Worm (Caenorhabditis elegans) whole organism, young adult: Measurements from ENCODE around the gene rsu-1.
"Not testable (repeated sequence)": the region's sequence is repeated elsewhere in the genome, so short reads cannot be mapped to it uniquely, and the experiment has no call there.

Experiments used
- C06A6.2 ChIP-seq: fragments of 200-800 bp; sonication (Bioruptor generic); conservative IDR thresholded peaks from 2 replicates; pipeline ENCODE4 v1.3.6; 2022; ENCODE audit warnings: missing genetic modification characterization, missing compliant biosample characterization
- C17E4.6 ChIP-seq: fragments of 200-800 bp; sonication (Bioruptor generic); IDR thresholded peaks from 2 replicates; pipeline ENCODE4 v1.3.6; 2022; ENCODE audit warnings: missing genetic modification reagents, missing genetic modification characterization, missing compliant biosample characterization
- F10E7.11 ChIP-seq: sonication (generic microtip); optimal IDR thresholded peaks from 2 replicates; lab custom pipeline; 2017; ENCODE audit warnings: mild to moderate bottlenecking, missing genetic modification characterization, moderate library complexity, missing compliant biosample characterization
- F22D6.2 ChIP-seq: sonication (generic microtip); optimal IDR thresholded peaks from 2 replicates; lab custom pipeline; 2016; ENCODE audit warnings: mild to moderate bottlenecking, missing genetic modification characterization, missing compliant biosample characterization
- F23B12.7 ChIP-seq: sonication (generic microtip); optimal IDR thresholded peaks from 2 replicates; lab custom pipeline; 2017; ENCODE audit warnings: missing genetic modification characterization, mild to moderate bottlenecking, missing compliant biosample characterization, antibody characterized with exemption, moderate library complexity; ENCODE audit not compliant: insufficient read depth
- F33H1.4 ChIP-seq: fragments of 200-800 bp; sonication (Bioruptor generic); IDR thresholded peaks from 2 replicates; pipeline ENCODE4 v1.3.6; 2022; ENCODE audit warnings: missing genetic modification reagents, missing genetic modification characterization, missing compliant biosample characterization
- F37B4.10 ChIP-seq: fragments of 200-800 bp; sonication (Bioruptor generic); IDR thresholded peaks from 2 replicates; pipeline ENCODE4 v1.3.6; 2022; ENCODE audit warnings: missing genetic modification characterization, missing compliant biosample characterization
- F39B2.1 ChIP-seq: fragments of 200-800 bp; sonication (Bioruptor generic); IDR thresholded peaks from 2 replicates; pipeline ENCODE4 v1.3.6; 2022; ENCODE audit warnings: missing genetic modification reagents, missing genetic modification characterization, missing compliant biosample characterization
- F57A8.1 ChIP-seq: fragments of 200-800 bp; sonication (Bioruptor generic); optimal IDR thresholded peaks from 2 replicates; lab custom pipeline; 2018; ENCODE audit warnings: mild to moderate bottlenecking, missing genetic modification characterization, moderate library complexity, missing compliant biosample characterization
- F57C9.4 ChIP-seq: sonication (generic microtip); optimal IDR thresholded peaks from 2 replicates; lab custom pipeline; 2017; ENCODE audit warnings: mild to moderate bottlenecking, missing genetic modification characterization, missing compliant biosample characterization
- Y53F4B.3 ChIP-seq: fragments of 200-800 bp; sonication (Bioruptor generic); IDR thresholded peaks from 2 replicates; pipeline ENCODE4 v1.3.6; 2022; ENCODE audit warnings: missing genetic modification reagents, missing genetic modification characterization, missing compliant biosample characterization
- Y53G8AR.9 ChIP-seq: fragments of 200-800 bp; sonication (Bioruptor generic); conservative IDR thresholded peaks from 2 replicates; pipeline ENCODE4 v1.3.6; 2022; ENCODE audit warnings: missing genetic modification reagents, missing genetic modification characterization, missing compliant biosample characterization
- ccch-3 ChIP-seq: fragments of 200-800 bp; sonication (Bioruptor generic); optimal IDR thresholded peaks from 2 replicates; lab custom pipeline; 2018; ENCODE audit warnings: mild to moderate bottlenecking, missing genetic modification characterization, missing compliant biosample characterization
- ceh-27 ChIP-seq: fragments of 200-800 bp; sonication (Bioruptor generic); optimal IDR thresholded peaks from 2 replicates; lab custom pipeline; 2018; ENCODE audit warnings: mild to moderate bottlenecking, missing genetic modification characterization, moderate library complexity, missing compliant biosample characterization
- ceh-40 ChIP-seq: fragments of 200-800 bp; sonication (Bioruptor generic); IDR thresholded peaks from 2 replicates; pipeline ENCODE4 v1.3.6; 2022; ENCODE audit warnings: missing genetic modification characterization, missing compliant biosample characterization
- chd-7 ChIP-seq: sonication (generic microtip); optimal IDR thresholded peaks from 2 replicates; lab custom pipeline; 2016; ENCODE audit warnings: mild to moderate bottlenecking, missing genetic modification characterization, moderate library complexity, missing compliant biosample characterization
- die-1 ChIP-seq: sonication (generic microtip); optimal IDR thresholded peaks from 2 replicates; lab custom pipeline; 2016; ENCODE audit warnings: missing genotype, mild to moderate bottlenecking, missing genetic modification characterization, missing compliant biosample characterization
- dpl-1 ChIP-seq: fragments of 150-350 bp; optimal IDR thresholded peaks from 2 replicates; lab custom pipeline; 2014; ENCODE audit warnings: missing biosample characterization, missing genetic modification reagents, missing genetic modification characterization
- egl-44 ChIP-seq: fragments of 200-800 bp; sonication (Bioruptor generic); IDR thresholded peaks from 2 replicates; pipeline ENCODE4 v1.3.6; 2022; ENCODE audit warnings: missing genetic modification reagents, missing genetic modification characterization, missing compliant biosample characterization
- egrh-3 ChIP-seq: fragments of 200-800 bp; sonication (Bioruptor generic); IDR thresholded peaks from 2 replicates; pipeline ENCODE4 v1.3.6; 2022; ENCODE audit warnings: missing genetic modification reagents, missing genetic modification characterization, missing compliant biosample characterization
- hlh-12 ChIP-seq: sonication (generic microtip); optimal IDR thresholded peaks from 2 replicates; lab custom pipeline; 2016; ENCODE audit warnings: missing genetic modification characterization, missing compliant biosample characterization
- hmg-1.2 ChIP-seq: fragments of 200-800 bp; sonication (Bioruptor generic); IDR thresholded peaks from 2 replicates; pipeline ENCODE4 v1.3.6; 2022; ENCODE audit warnings: missing genetic modification reagents, missing genetic modification characterization, missing compliant biosample characterization
- let-526 ChIP-seq: fragments of 200-800 bp; sonication (Bioruptor generic); IDR thresholded peaks from 2 replicates; pipeline ENCODE4 v1.3.6; 2022; ENCODE audit warnings: missing genetic modification reagents, missing genetic modification characterization, missing compliant biosample characterization
- lin-40 ChIP-seq: sonication (generic microtip); optimal IDR thresholded peaks from 2 replicates; lab custom pipeline; 2016; ENCODE audit warnings: missing genetic modification characterization, mild to moderate bottlenecking, missing compliant biosample characterization, missing genotype, missing genetic modification reagents
- lir-1 ChIP-seq: fragments of 200-800 bp; sonication (Bioruptor generic); conservative IDR thresholded peaks from 2 replicates; pipeline ENCODE4 v1.3.6; 2022; ENCODE audit warnings: missing genetic modification reagents, missing genetic modification characterization, missing compliant biosample characterization
- madf-10 ChIP-seq: sonication (generic microtip); optimal IDR thresholded peaks from 2 replicates; lab custom pipeline; 2016; ENCODE audit warnings: mild to moderate bottlenecking, missing genetic modification characterization, missing compliant biosample characterization
- madf-3 ChIP-seq: fragments of 200-800 bp; sonication (Bioruptor generic); IDR thresholded peaks from 2 replicates; pipeline ENCODE4 v1.3.6; 2022; ENCODE audit warnings: missing genetic modification reagents, missing genetic modification characterization, missing compliant biosample characterization
- madf-8 ChIP-seq: fragments of 200-800 bp; sonication (Bioruptor generic); conservative IDR thresholded peaks from 2 replicates; pipeline ENCODE4 v1.3.6; 2022; ENCODE audit warnings: missing genetic modification reagents, missing genetic modification characterization, missing compliant biosample characterization
- mcd-1 ChIP-seq: fragments of 200-800 bp; sonication (Bioruptor generic); IDR thresholded peaks from 2 replicates; pipeline ENCODE4 v1.3.6; 2022; ENCODE audit warnings: missing genetic modification reagents, missing genetic modification characterization, missing compliant biosample characterization
- mel-28 ChIP-seq: sonication (generic microtip); optimal IDR thresholded peaks from 2 replicates; lab custom pipeline; 2016; ENCODE audit warnings: borderline replicate concordance, mild to moderate bottlenecking, missing genetic modification characterization, missing compliant biosample characterization
- nfya-1 ChIP-seq: sonication (generic microtip); optimal IDR thresholded peaks from 2 replicates; lab custom pipeline; 2017; ENCODE audit warnings: antibody characterized with exemption, missing compliant biosample characterization, missing genetic modification characterization, borderline replicate concordance; ENCODE audit not compliant: insufficient read depth
- nfyb-1 ChIP-seq: fragments of 200-800 bp; sonication (Bioruptor generic); IDR thresholded peaks from 2 replicates; pipeline ENCODE4 v1.3.6; 2022; ENCODE audit warnings: missing genetic modification reagents, missing genetic modification characterization, missing compliant biosample characterization
- nhr-27 ChIP-seq: fragments of 200-800 bp; sonication (Bioruptor generic); optimal IDR thresholded peaks from 2 replicates; lab custom pipeline; 2018; ENCODE audit warnings: mild to moderate bottlenecking, missing genetic modification characterization, moderate library complexity, missing compliant biosample characterization
- nhr-80 ChIP-seq: sonication (generic microtip); optimal IDR thresholded peaks from 2 replicates; lab custom pipeline; 2016; ENCODE audit warnings: missing genetic modification characterization, missing compliant biosample characterization
- nhr-90 ChIP-seq: sonication (generic microtip); optimal IDR thresholded peaks from 2 replicates; lab custom pipeline; 2016; ENCODE audit warnings: missing genotype, mild to moderate bottlenecking, missing genetic modification characterization, missing compliant biosample characterization
- rec-8 ChIP-seq, 2 experiments: sonication (generic microtip); optimal IDR thresholded peaks; 2 replicates each; lab custom pipeline; 2016; ENCODE audit warnings: mild to moderate bottlenecking in 2 of 2, missing genetic modification characterization in 2 of 2, missing genetic modification reagents in 2 of 2, missing genotype in 2 of 2, missing biosample characterization in 1 of 2, missing compliant biosample characterization in 1 of 2, moderate library complexity in 1 of 2
- rpc-1 ChIP-seq, 2 experiments: fragments of 150-350 bp in 1 of 2; sonication (generic microtip) in 1 of 2; optimal IDR thresholded peaks; 2 replicates each; lab custom pipeline; 2014 to 2018; ENCODE audit warnings: missing biosample characterization in 1 of 2, missing genetic modification characterization in 1 of 2, missing genetic modification reagents in 1 of 2, missing genotype in 1 of 2
- snpc-4 ChIP-seq, 5 experiments: fragments of 150-350 bp in 1 of 5; sonication (generic microtip) in 4 of 5; optimal IDR thresholded peaks; 2 replicates each; lab custom pipeline; 2014 to 2018; ENCODE audit warnings: missing genetic modification characterization in 5 of 5, missing biosample characterization in 3 of 5, antibody characterized with exemption in 2 of 5, mild to moderate bottlenecking in 2 of 5, missing compliant biosample characterization in 2 of 5, missing genotype in 2 of 5, moderate library complexity in 2 of 5, missing genetic modification reagents in 1 of 5

rsu-1 gene

DNA sequence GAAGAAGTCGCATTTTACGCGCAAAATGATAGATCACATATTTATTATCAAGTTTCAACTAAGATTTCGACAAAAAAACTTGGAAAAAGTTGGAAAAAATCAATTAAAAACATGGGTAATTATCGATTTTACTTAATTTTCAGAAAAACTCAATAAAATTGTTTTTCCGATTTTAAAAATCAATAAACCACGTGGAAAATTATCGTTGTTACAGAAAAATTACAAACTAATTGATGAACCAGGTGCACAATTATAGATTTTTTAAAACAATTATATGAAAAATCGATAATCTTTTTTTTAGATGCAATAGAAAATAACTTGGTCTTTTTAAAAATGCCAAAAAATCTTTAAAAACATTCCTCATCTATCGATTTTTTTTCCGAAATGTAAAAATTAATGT lies 41.1 kb upstream of the rsu-1 start:
- no peak for TF ChIP-seq rec-8 (tag; optimal IDR thresholded peaks at IDR 0.05; lab: Kevin White, UChicago)
- no peak for TF ChIP-seq ceh-27 (GFP tag; lab: Kevin White, UChicago)
- no peak for TF ChIP-seq hlh-12 (tag; lab: Kevin White, UChicago)
- TF ChIP-seq nhr-27 (tag; lab: Kevin White, UChicago), result no peak
- no peak for TF ChIP-seq nhr-90 (tag; lab: Kevin White, UChicago)
- no peak for TF ChIP-seq mcd-1
- no peak for TF ChIP-seq F57C9.4 (tag; lab: Kevin White, UChicago)
- no peak for TF ChIP-seq nfya-1 (tag; lab: Kevin White, UChicago)

DNA sequence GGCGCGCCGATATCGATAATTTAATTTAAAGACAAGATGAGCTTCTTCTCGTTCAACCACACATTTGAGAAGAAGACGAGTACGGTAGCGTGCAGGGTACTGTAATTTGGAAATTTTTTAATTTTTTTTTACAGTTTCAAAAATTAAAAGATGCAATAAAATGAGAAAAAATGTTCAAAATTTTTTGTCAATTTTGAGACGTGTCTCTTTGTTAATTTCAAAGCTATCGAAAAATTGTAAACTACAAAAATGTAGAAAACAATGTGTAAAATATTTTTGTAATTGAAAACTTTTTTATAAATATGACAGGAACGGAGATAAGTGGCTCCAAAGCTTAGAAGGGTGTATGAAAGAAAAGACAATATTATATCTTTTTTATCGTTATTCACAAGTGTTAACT lies 40.4 kb upstream of the rsu-1 start, which contains the start of gene K01A11.1:
Gene K01A11.1 (minus strand): TSS at position 101 of the 400 bp plus-strand sequence.
- TF ChIP-seq C06A6.2 (GFP tag; lab: Robert Waterston, UW) (no peak), F22D6.2 (tag; lab: Kevin White, UChicago) (no peak), nfyb-1 (no peak), let-526 (GFP tag; lab: Robert Waterston, UW) (no peak), F37B4.10 (GFP tag; lab: Robert Waterston, UW) (no peak)

DNA sequence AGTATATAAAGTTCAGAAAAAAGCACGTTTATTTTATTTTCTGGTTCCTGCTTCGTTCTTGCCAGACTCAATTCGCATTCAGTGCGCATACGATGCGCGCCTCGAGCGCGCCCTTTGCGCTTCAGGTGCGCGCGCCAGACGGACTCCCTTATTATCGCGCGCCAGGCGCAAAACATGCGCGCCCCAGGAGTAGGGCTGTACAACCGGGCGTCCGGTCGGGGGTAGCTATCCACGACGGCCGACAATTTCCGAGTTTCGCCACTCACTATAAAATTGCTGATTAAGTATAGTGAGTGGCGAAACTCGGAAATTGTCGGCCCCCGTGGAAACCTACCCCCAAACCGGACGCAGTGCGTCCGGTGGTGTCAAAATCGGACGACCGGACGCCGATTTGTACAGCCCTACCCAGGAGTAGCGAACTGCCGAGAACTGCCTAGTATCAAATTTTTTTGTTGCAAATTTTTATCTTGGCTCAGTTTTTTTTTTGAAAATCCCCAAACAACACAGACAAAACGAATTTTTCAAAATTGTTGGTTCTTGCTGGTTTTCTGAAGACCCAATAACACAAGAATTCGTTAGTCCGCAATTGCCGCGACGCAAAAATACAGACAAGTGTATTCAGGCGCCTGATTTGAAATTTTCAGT lies 38.2 kb upstream of the rsu-1 start:
- TF ChIP-seq snpc-4 (GFP tag; optimal IDR thresholded peaks at IDR 0.05; lab: Kevin White, UChicago), result not testable (repeated sequence)
- TF ChIP-seq snpc-4 (tag; optimal IDR thresholded peaks at IDR 0.05; lab: Kevin White, UChicago) (peak in 2 of 4 experiments; percentile 70 to 86), egrh-3 (GFP tag; lab: Robert Waterston, UW) (peak; percentile 42; the same call in 1 of the 2 replicates), mcd-1 (0 out of 2 replicates have a peak, but pooled peaks have one; percentile 10)

DNA sequence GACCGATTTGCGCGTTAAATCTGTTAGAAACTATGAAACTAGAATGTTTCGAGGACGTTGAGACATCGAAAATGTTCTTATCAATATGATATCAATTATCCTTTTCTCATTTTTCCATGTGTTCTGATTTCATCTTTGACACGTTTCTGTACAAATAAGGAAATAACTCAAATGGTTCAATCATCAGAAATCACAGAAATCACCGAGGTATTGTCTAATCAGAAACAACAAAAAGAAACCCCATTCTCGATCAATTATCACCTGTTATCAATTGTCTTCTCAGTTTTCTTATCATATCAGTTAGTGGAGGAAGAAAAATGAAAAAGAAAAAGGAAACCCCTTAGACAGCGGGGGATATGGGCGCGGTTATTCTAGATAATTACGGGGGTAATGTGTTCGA lies 36.7 kb upstream of the rsu-1 start:
- TF ChIP-seq dpl-1 (GFP tag; lab: Kevin White, UChicago) (no peak), nhr-80 (peak; percentile 44), lir-1 (no peak), F33H1.4 (GFP tag; lab: Robert Waterston, UW) (no peak), F23B12.7 (tag; lab: Kevin White, UChicago) (no peak), chd-7 (tag; lab: Kevin White, UChicago) (no peak), hmg-1.2 (no peak), ceh-40 (no peak), C17E4.6 (GFP tag; lab: Robert Waterston, UW) (no peak), Y53F4B.3 (GFP tag; lab: Robert Waterston, UW) (no peak), snpc-4 (GFP tag; optimal IDR thresholded peaks at IDR 0.05; lab: Kevin White, UChicago) (no peak), snpc-4 (tag; optimal IDR thresholded peaks at IDR 0.05; lab: Kevin White, UChicago) (no peak), mel-28 (tag; lab: Kevin White, UChicago) (no peak), lin-40 (tag; lab: Kevin White, UChicago) (peak; percentile 7), die-1 (tag; lab: Kevin White, UChicago) (no peak), madf-10 (tag; lab: Kevin White, UChicago) (no peak), egl-44 (GFP tag; lab: Robert Waterston, UW) (no peak)

DNA sequence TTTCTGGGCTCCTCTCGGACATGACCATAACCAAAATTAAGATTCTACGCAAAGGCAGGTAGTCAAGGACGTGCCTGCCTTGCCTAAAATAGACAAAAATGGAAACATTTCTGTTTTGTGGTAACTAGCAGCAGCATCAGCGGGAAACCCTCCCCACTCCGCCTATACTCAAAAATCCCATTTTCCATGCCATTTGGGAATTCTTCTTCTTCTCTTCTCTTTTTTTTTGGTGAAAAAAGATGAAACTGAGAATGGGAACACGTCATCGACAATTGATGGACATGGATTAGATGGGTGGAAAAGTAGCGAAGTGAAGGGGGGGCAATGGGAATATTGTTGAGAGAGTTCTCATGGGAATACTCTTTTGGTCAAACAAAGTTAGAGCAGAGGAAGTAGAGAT lies 34.7 kb upstream of the rsu-1 start:
- TF ChIP-seq nhr-27 (tag; lab: Kevin White, UChicago), result no peak
- no peak for TF ChIP-seq rpc-1 (optimal IDR thresholded peaks at IDR 0.05; lab: Kevin White, UChicago)
- no peak for TF ChIP-seq rpc-1 (tag; optimal IDR thresholded peaks at IDR 0.05; lab: Kevin White, UChicago)
- no peak for TF ChIP-seq Y53G8AR.9
- no peak for TF ChIP-seq madf-8 (GFP tag; lab: Robert Waterston, UW)
- no peak for TF ChIP-seq F23B12.7 (tag; lab: Kevin White, UChicago)
- TF ChIP-seq F39B2.1 (GFP tag; lab: Robert Waterston, UW), result no peak
- no peak for TF ChIP-seq F10E7.11 (tag; lab: Kevin White, UChicago)
- no peak for TF ChIP-seq F57C9.4 (tag; lab: Kevin White, UChicago)
- no peak for TF ChIP-seq madf-3 (GFP tag; lab: Robert Waterston, UW)
- no peak for TF ChIP-seq ccch-3 (GFP tag; lab: Kevin White, UChicago)
- TF ChIP-seq nhr-90 (tag; lab: Kevin White, UChicago), result no peak
- no peak for TF ChIP-seq F57A8.1 (GFP tag; lab: Kevin White, UChicago)
- TF ChIP-seq, all 124 proteins: peak for 0
